Worm (Caenorhabditis elegans) whole organism, L4/young adult: ENCODE measurements around the gene R02E4.2.

Source experiments
- W03F9.2 ChIP-seq: fragments of 150-350 bp; optimal IDR thresholded peaks from 2 replicates; lab custom pipeline; 2014; ENCODE audit warnings: missing biosample characterization, missing genetic modification characterization
- dao-5 ChIP-seq: sonication (generic microtip); optimal IDR thresholded peaks from 2 replicates; lab custom pipeline; 2016; ENCODE audit warnings: missing genotype, missing genetic modification characterization, moderate library complexity, missing compliant biosample characterization
- him-1 ChIP-seq: sonication (generic microtip); optimal IDR thresholded peaks from 2 replicates; lab custom pipeline; 2016; ENCODE audit warnings: missing genotype, missing genetic modification reagents, missing genetic modification characterization, missing compliant biosample characterization

Gene R02E4.2

DNA sequence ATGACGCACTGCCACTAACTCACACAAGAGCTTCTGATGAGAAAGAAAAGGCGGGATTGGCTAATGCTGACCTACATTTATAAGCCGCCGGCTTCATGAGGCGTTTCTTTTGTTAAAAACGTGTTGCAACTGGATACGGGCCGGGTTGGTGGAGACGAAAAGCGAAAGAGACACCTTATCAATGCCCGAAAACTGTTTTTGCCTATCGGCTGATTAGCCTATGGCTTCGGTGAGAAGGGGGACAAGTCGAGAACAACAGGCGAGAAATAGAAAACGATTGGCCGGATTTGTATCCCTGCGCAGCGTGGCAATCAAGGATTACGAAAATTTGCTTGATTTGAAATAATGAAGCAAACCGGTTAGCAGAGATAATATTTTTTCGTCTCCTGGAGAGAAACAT lies 4.2 kb downstream of the R02E4.2 start, which contains the start of gene F09F9.2:
Gene F09F9.2 (minus strand): TSS at position 25 of the 400 bp plus-strand sequence.
- TF ChIP-seq him-1, result no peak
- no peak for TF ChIP-seq W03F9.2 (tag; lab: Kevin White, UChicago)
- TF ChIP-seq dao-5, result no peak

- TF ChIP-seq dao-5 (no peak), W03F9.2 (tag; lab: Kevin White, UChicago) (no peak), him-1 (no peak)
These were observed 7.8 kb downstream of the R02E4.2 start, which contains the start of gene F09F9.1 for ce11 chrX:4115026-4115425. Gene F09F9.1 (plus strand): TSS chrX:4115326.

ce11 chrX:4117626-4118025 lies 10.4 kb downstream of the R02E4.2 start, which contains the start of gene F09F9.5:
Gene F09F9.5 (plus strand): TSS chrX:4117926.
- no peak for TF ChIP-seq him-1
- TF ChIP-seq dao-5, result no peak
- TF ChIP-seq W03F9.2 (tag; lab: Kevin White, UChicago), result no peak

DNA sequence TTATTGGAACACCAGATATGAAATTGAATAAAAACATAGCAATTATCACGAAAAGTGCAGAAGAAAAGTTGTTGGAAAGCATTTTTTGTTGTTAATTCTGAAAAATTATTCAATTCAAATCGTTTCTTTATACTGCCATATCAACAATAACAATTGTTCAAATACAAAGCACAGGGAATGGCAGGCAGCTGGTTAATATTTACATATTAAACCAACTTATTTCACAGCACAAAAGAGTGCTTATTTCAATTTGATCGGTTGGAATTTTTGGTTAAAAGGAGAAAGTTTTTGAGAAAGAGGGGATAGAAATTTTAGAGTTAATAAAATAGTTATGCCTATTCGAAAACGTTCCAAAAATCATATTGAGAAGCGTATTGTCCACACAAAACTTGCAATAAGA lies 13.7 kb downstream of the R02E4.2 start, which contains the start of gene F09F9.3:
Gene F09F9.3 (minus strand): TSS at position 101 of the 400 bp plus-strand sequence.
- TF ChIP-seq W03F9.2 (tag; lab: Kevin White, UChicago) (no peak), dao-5 (no peak), him-1 (no peak)

DNA sequence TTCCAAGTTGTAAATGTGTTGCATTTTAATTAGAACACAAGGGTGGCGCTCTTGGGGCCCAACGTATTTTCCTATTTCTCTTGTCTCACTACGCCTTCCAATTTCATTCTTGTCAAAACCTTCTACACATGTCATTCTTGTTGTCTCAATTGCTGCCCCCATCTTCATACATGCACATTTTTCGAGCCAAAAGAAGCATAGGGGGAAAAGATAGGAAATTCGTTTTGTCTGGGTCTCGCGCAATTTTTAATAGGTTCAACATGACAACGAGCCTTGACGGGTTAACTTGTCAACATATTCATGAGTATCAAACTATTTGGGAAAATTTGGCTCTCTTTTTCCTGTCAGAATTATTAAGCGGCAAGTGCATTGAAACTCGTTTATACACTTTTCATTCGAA lies 16.1 kb downstream of the R02E4.2 start:
- TF ChIP-seq him-1 (no peak), dao-5 (no peak), W03F9.2 (tag; lab: Kevin White, UChicago) (no peak)

DNA sequence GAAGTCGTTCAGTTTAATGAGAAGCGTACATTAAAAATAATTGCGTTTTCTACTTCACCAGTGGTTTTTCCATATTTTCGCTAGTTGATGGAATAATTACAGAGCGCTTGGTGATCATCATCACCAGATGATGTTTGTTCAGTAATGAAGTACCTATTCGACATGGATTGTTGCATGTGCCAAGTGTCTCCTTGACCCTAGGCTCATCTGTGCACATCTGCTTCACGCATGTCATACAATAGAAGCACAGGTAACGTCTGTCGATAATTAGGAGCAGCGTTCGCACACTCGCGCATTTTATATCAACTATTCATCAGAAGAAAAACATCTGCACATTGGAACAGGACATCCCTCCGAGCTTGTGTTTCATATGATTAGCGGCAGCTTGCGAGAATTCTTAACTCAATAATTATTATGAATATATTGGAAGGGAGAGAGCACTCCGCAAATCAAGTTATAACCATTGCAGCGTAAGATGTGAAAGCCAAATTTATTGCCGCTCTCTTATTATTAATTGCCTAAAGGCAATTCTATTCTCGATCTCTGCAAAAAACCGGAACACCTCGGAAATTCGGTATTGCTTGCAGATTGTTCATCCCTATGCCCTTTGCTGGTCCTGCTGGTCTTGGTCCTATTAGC lies 18.0 kb downstream of the R02E4.2 start:
- TF ChIP-seq him-1, result no peak
- no peak for TF ChIP-seq dao-5
- TF ChIP-seq W03F9.2 (tag; lab: Kevin White, UChicago), result no peak

DNA sequence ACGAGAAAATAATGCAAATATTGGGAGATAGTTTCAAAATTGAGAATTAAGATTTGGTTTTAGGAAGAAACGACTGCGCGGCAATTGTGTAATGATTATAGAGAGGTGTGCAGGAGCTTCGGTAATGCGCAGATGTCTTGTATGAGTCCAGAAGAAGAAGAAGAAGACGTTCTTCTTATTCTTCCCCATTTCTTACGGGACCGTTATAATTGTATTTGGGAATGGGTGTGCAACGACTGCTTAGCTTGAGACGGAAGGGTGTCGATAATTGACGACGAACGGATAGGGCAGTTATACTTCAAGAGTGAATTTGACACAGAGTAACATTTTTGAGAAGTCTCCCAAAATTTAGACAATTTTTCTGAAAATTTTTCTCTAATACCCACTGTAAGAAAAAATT lies 21.4 kb downstream of the R02E4.2 start:
- TF ChIP-seq him-1, result no peak
- TF ChIP-seq W03F9.2 (tag; lab: Kevin White, UChicago), result no peak
- TF ChIP-seq dao-5, result no peak

- TF ChIP-seq dao-5, result no peak
These were observed 24.1 kb downstream of the R02E4.2 start for ce11 chrX:4131354-4131753.

ce11 chrX:4132243-4132642 lies 25.0 kb downstream of the R02E4.2 start:
- TF ChIP-seq him-1 (no peak), dao-5 (no peak), W03F9.2 (tag; lab: Kevin White, UChicago) (no peak)

ce11 chrX:4133378-4133777 lies 26.1 kb downstream of the R02E4.2 start:
- no peak for TF ChIP-seq him-1
- no peak for TF ChIP-seq dao-5
- TF ChIP-seq W03F9.2 (tag; lab: Kevin White, UChicago), result no peak

ce11 chrX:4134855-4135254 lies 27.6 kb downstream of the R02E4.2 start, which contains the start of gene ZK470.2:
Gene ZK470.2 (plus strand): TSS chrX:4135155.
- no peak for TF ChIP-seq dao-5
- no peak for TF ChIP-seq him-1
- no peak for TF ChIP-seq W03F9.2 (tag; lab: Kevin White, UChicago)

ce11 chrX:4136547-4137311 lies 29.5 kb downstream of the R02E4.2 start:
- TF ChIP-seq dao-5 (no peak), W03F9.2 (tag; lab: Kevin White, UChicago) (no peak), him-1 (no peak)

DNA sequence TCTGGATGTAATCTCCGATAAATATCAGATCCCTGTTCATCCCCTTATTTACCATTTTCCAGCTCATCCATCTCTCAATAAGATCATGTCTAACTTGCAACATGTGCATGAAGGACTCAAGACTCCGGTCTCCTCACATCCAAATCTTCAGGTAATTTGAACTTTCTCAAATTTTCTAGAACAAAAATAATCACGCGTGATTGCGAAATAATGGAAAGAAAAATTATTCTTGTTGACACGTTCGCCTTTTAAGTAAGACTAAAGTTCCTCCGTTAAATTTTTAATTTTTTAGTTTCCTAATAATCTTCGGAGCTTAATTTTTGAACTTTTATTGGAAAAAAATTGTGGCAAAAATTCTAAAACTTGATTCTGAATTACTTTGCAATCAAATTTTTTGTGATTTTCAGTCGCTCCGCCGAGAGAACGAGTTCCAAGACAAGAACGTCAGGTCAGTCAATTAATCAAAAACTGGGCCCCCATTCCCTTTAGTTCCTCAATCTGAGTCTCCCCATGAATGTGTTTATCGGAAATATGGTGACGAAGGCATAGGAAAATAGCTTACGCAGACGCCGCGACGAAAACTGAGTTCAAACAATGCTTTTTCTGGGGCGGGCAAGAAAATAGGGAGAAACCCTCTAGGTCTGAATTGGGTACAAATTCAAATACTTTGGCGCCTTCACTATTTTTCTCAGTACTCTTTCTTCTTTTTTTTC lies 30.4 kb downstream of the R02E4.2 start:
- TF ChIP-seq dao-5 (no peak), him-1 (peak; percentile 29)

DNA sequence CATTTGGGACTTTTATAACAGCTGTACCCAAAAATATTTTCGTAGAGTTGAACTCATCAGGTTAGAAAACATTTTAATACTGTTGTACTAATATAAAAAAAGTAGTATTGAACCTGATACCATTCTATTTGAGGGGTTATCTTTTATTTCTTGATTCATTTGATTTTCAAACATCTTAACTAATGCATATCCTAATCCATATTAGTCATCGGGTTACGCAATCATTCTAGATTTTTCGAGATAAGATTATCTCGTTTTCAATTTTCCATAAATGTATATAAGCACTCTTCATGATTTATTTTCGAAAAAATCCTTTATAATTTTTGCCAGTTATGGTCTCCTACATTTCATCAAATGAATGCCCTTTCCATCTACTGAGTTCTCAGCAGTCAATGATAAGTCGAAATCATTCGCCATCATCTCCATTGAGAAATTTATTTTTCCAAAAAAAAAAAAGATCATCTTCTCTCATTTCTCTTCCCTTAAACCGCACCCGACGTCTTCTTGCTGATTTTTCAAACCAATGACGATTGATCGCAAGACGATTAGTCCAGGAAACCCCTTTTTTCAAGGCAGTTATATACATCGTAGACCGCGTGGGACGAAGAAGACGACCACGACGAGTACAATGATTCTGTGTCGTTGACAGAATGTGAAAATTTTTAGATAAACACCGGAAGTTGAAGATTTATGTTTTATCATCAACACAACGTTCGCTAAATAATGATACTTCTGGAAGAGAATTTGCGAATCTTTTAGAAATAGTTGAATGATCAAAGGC lies 31.3 kb downstream of the R02E4.2 start:
- TF ChIP-seq dao-5 (no peak), him-1 (no peak), W03F9.2 (tag; lab: Kevin White, UChicago) (no peak)
